Fruit fly (Drosophila melanogaster) whole organism, embryonic: ENCODE measurements around the gene CG5273.

ENCODE experiments used
- Asciz ChIP-seq: fragments of 200-800 bp; sonication (Bioruptor generic); optimal IDR thresholded peaks from 2 replicates; lab custom pipeline; 2017; ENCODE audit warnings: missing biosample characterization, mild to moderate bottlenecking, missing genetic modification characterization, missing genetic modification reagents
- Bdp1 ChIP-seq: fragments of 200-800 bp; sonication (Bioruptor generic); optimal IDR thresholded peaks from 3 replicates; lab custom pipeline; 2016; ENCODE audit warnings: missing biosample characterization, missing genetic modification characterization
- Blimp-1 ChIP-seq: fragments of 200-800 bp; sonication (Bioruptor generic); optimal IDR thresholded peaks from 3 replicates; lab custom pipeline; 2018; ENCODE audit warnings: missing biosample characterization, missing genetic modification characterization, mild to moderate bottlenecking, moderate library complexity, missing genetic modification reagents
- CG10147 ChIP-seq: fragments of 200-800 bp; sonication (Bioruptor generic); optimal IDR thresholded peaks from 2 replicates; lab custom pipeline; 2019; ENCODE audit warnings: missing biosample characterization, mild to moderate bottlenecking, missing genetic modification characterization, moderate library complexity
- CG1024 ChIP-seq: fragments of 200-800 bp; sonication (Bioruptor generic); IDR thresholded peaks from 2 replicates; pipeline ENCODE4 v1.3.6; 2022; ENCODE audit warnings: missing biosample characterization, missing genetic modification characterization
- CG10274 ChIP-seq: fragments of 200-800 bp; sonication (Bioruptor generic); optimal IDR thresholded peaks from 3 replicates; lab custom pipeline; 2017; ENCODE audit warnings: missing biosample characterization, mild to moderate bottlenecking, missing genetic modification characterization
- CG10543 ChIP-seq: fragments of 200-800 bp; sonication (Bioruptor generic); optimal IDR thresholded peaks from 3 replicates; lab custom pipeline; 2017; ENCODE audit warnings: missing biosample characterization, mild to moderate bottlenecking, missing genetic modification characterization, moderate library complexity
- CG11085 ChIP-seq: fragments of 200-800 bp; sonication (Bioruptor generic); IDR thresholded peaks from 2 replicates; pipeline ENCODE4 v1.3.6; 2022; ENCODE audit warnings: missing biosample characterization, missing genetic modification characterization
- CG17359 ChIP-seq: fragments of 200-800 bp; sonication (Bioruptor generic); optimal IDR thresholded peaks from 3 replicates; lab custom pipeline; 2018; ENCODE audit warnings: missing biosample characterization, mild to moderate bottlenecking, missing genetic modification characterization, moderate library complexity
- CG17568 ChIP-seq: fragments of 200-800 bp; sonication (Bioruptor generic); optimal IDR thresholded peaks from 2 replicates; lab custom pipeline; 2018; ENCODE audit warnings: missing biosample characterization, mild to moderate bottlenecking, missing genetic modification characterization, moderate library complexity
- CG18262 ChIP-seq: fragments of 200-800 bp; optimal IDR thresholded peaks from 3 replicates; lab custom pipeline; 2019; ENCODE audit warnings: missing biosample characterization, mild to moderate bottlenecking, missing genetic modification characterization, moderate library complexity
- CG18476 ChIP-seq: fragments of 200-800 bp; sonication (Bioruptor generic); optimal IDR thresholded peaks from 2 replicates; lab custom pipeline; 2016; ENCODE audit warnings: missing biosample characterization, mild to moderate bottlenecking, missing genetic modification characterization
- CG31388 ChIP-seq: fragments of 200-800 bp; sonication (Bioruptor generic); optimal IDR thresholded peaks from 2 replicates; lab custom pipeline; 2016; ENCODE audit warnings: missing biosample characterization, missing genetic modification characterization
- CG32532 ChIP-seq: fragments of 200-800 bp; sonication (Bioruptor generic); IDR thresholded peaks from 2 replicates; pipeline ENCODE4 v1.3.6; 2022; ENCODE audit warnings: missing biosample characterization, missing genetic modification characterization
- CG3838 ChIP-seq: fragments of 200-800 bp; sonication (Bioruptor generic); optimal IDR thresholded peaks from 3 replicates; lab custom pipeline; 2016; ENCODE audit warnings: missing biosample characterization, missing genetic modification characterization
- CG4854 ChIP-seq: fragments of 200-800 bp; sonication (Bioruptor generic); optimal IDR thresholded peaks from 2 replicates; lab custom pipeline; 2016; ENCODE audit warnings: missing biosample characterization, missing genetic modification characterization, inconsistent platforms
- CG7556 ChIP-seq: fragments of 200-800 bp; sonication (Bioruptor generic); optimal IDR thresholded peaks from 2 replicates; lab custom pipeline; 2017; ENCODE audit warnings: missing biosample characterization, mild to moderate bottlenecking, missing genetic modification characterization
- CG7786 ChIP-seq: fragments of 200-800 bp; sonication (Bioruptor generic); optimal IDR thresholded peaks from 2 replicates; lab custom pipeline; 2016; ENCODE audit warnings: missing biosample characterization, missing genetic modification characterization
- CG7963 ChIP-seq: fragments of 200-800 bp; sonication (Bioruptor generic); IDR thresholded peaks from 3 replicates; pipeline ENCODE4 v1.3.6; 2022; ENCODE audit warnings: missing biosample characterization, missing genetic modification characterization; ENCODE audit not compliant: partially characterized antibody
- CG9932 ChIP-seq: fragments of 200-800 bp; sonication (Bioruptor generic); IDR thresholded peaks from 2 replicates; pipeline ENCODE4 v1.3.6; 2022; ENCODE audit warnings: missing biosample characterization, missing genetic modification characterization
- Dad ChIP-seq: fragments of 200-800 bp; sonication (Bioruptor generic); optimal IDR thresholded peaks from 3 replicates; lab custom pipeline; 2016; ENCODE audit warnings: missing biosample characterization, missing genetic modification characterization
- E2f2 ChIP-seq: fragments of 200-800 bp; sonication (Bioruptor generic); IDR thresholded peaks from 2 replicates; pipeline ENCODE4 v1.3.6; 2022; ENCODE audit warnings: missing biosample characterization, missing genetic modification characterization
- Ets97D ChIP-seq: fragments of 200-800 bp; sonication (Bioruptor generic); optimal IDR thresholded peaks from 3 replicates; lab custom pipeline; 2016; ENCODE audit warnings: missing biosample characterization, missing genetic modification characterization
- HLH3B ChIP-seq: fragments of 200-800 bp; sonication (Bioruptor generic); IDR thresholded peaks from 2 replicates; pipeline ENCODE4 v1.3.6; 2022; ENCODE audit warnings: missing biosample characterization, missing genetic modification characterization
- Meics ChIP-seq: fragments of 200-800 bp; sonication (Bioruptor generic); optimal IDR thresholded peaks from 2 replicates; lab custom pipeline; 2017; ENCODE audit warnings: missing biosample characterization, mild to moderate bottlenecking, missing genetic modification characterization
- Ravus ChIP-seq: fragments of 200-800 bp; sonication (Bioruptor generic); IDR thresholded peaks from 2 replicates; pipeline ENCODE4 v1.3.6; 2022; ENCODE audit warnings: missing biosample characterization, missing genetic modification characterization
- Sox102F ChIP-seq: fragments of 200-800 bp; sonication (Bioruptor generic); optimal IDR thresholded peaks from 2 replicates; lab custom pipeline; 2018; ENCODE audit warnings: missing biosample characterization, mild to moderate bottlenecking, missing genetic modification characterization, moderate library complexity
- Taf1 ChIP-seq: fragments of 200-800 bp; sonication (Bioruptor generic); IDR thresholded peaks from 2 replicates; pipeline ENCODE4 v1.3.6; 2022; ENCODE audit warnings: missing biosample characterization, missing genetic modification characterization
- ara ChIP-seq: fragments of 200-800 bp; sonication (Bioruptor generic); IDR thresholded peaks from 2 replicates; pipeline ENCODE4 v1.3.6; 2022; ENCODE audit warnings: missing biosample characterization, missing genetic modification characterization
- ase ChIP-seq: fragments of 200-800 bp; sonication (Bioruptor generic); IDR thresholded peaks from 3 replicates; pipeline ENCODE4 v1.3.6; 2022; ENCODE audit warnings: missing biosample characterization, missing genetic modification characterization
- br ChIP-seq: fragments of >200 bp; optimal IDR thresholded peaks from 2 replicates; lab custom pipeline; 2017
- btn ChIP-seq: fragments of 200-800 bp; sonication (Bioruptor generic); optimal IDR thresholded peaks from 2 replicates; lab custom pipeline; 2016; ENCODE audit warnings: missing biosample characterization, missing genetic modification characterization
- caup ChIP-seq: fragments of 200-800 bp; sonication (Bioruptor generic); optimal IDR thresholded peaks from 3 replicates; lab custom pipeline; 2017; ENCODE audit warnings: missing biosample characterization, mild to moderate bottlenecking, missing genetic modification characterization, moderate library complexity; ENCODE audit not compliant: severe bottlenecking
- cg ChIP-seq: fragments of 200-800 bp; sonication (Bioruptor generic); optimal IDR thresholded peaks from 3 replicates; lab custom pipeline; 2019; ENCODE audit warnings: missing biosample characterization, mild to moderate bottlenecking, missing genetic modification characterization, moderate library complexity
- dysf ChIP-seq: fragments of 200-800 bp; sonication (Bioruptor generic); IDR thresholded peaks from 3 replicates; pipeline ENCODE4 v1.3.6; 2022; ENCODE audit warnings: missing biosample characterization, missing genetic modification characterization
- fd96Cb ChIP-seq: fragments of 200-800 bp; sonication (Bioruptor generic); optimal IDR thresholded peaks from 2 replicates; lab custom pipeline; 2018; ENCODE audit warnings: missing biosample characterization, mild to moderate bottlenecking, missing genetic modification characterization, moderate library complexity
- lmd ChIP-seq: fragments of 200-800 bp; sonication (Bioruptor generic); IDR thresholded peaks from 2 replicates; pipeline ENCODE4 v1.3.6; 2022; ENCODE audit warnings: missing biosample characterization, missing genetic modification characterization
- nmo ChIP-seq: fragments of 200-800 bp; sonication (Bioruptor generic); optimal IDR thresholded peaks from 2 replicates; lab custom pipeline; 2018; ENCODE audit warnings: missing biosample characterization, mild to moderate bottlenecking, missing genetic modification characterization, moderate library complexity
- pb ChIP-seq: fragments of 200-800 bp; sonication (Bioruptor generic); optimal IDR thresholded peaks from 3 replicates; lab custom pipeline; 2016; ENCODE audit warnings: missing biosample characterization, missing genetic modification characterization
- pita ChIP-seq: fragments of 200-800 bp; sonication (Bioruptor generic); optimal IDR thresholded peaks from 2 replicates; lab custom pipeline; 2017; ENCODE audit warnings: missing biosample characterization, mild to moderate bottlenecking, missing genetic modification characterization
- psq ChIP-seq: fragments of 200-800 bp; sonication (Bioruptor generic); optimal IDR thresholded peaks from 2 replicates; lab custom pipeline; 2017; ENCODE audit warnings: missing biosample characterization, missing genetic modification characterization
- repo ChIP-seq: fragments of 200-800 bp; sonication (Bioruptor generic); optimal IDR thresholded peaks from 2 replicates; lab custom pipeline; 2016; ENCODE audit warnings: missing biosample characterization, missing genetic modification characterization
- rib ChIP-seq: fragments of 200-800 bp; sonication (Bioruptor generic); IDR thresholded peaks from 2 replicates; pipeline ENCODE4 v1.3.6; 2022; ENCODE audit warnings: missing biosample characterization, missing genetic modification characterization
- salm ChIP-seq: fragments of 200-800 bp; sonication (Bioruptor generic); optimal IDR thresholded peaks from 2 replicates; lab custom pipeline; 2018; ENCODE audit warnings: missing biosample characterization, mild to moderate bottlenecking, missing genetic modification characterization
- slbo ChIP-seq: fragments of 200-800 bp; sonication (Bioruptor generic); IDR thresholded peaks from 2 replicates; pipeline ENCODE4 v1.3.6; 2022; ENCODE audit warnings: missing biosample characterization, missing genetic modification characterization
- sna ChIP-seq: fragments of 200-800 bp; sonication (Bioruptor generic); IDR thresholded peaks from 2 replicates; pipeline ENCODE4 v1.3.6; 2022; ENCODE audit warnings: missing biosample characterization, missing genetic modification characterization; ENCODE audit not compliant: partially characterized antibody
- ssp ChIP-seq: fragments of 200-800 bp; sonication (Bioruptor generic); IDR thresholded peaks from 2 replicates; pipeline ENCODE4 v1.3.6; 2022; ENCODE audit warnings: missing biosample characterization, missing genetic modification characterization
- sug ChIP-seq: fragments of 200-800 bp; optimal IDR thresholded peaks from 2 replicates; lab custom pipeline; 2019; ENCODE audit warnings: missing biosample characterization, mild to moderate bottlenecking, missing genetic modification characterization, moderate library complexity
- ttk ChIP-seq: fragments of 200-800 bp; sonication (Bioruptor generic); IDR thresholded peaks from 2 replicates; pipeline ENCODE4 v2.1.2; 2022; ENCODE audit warnings: missing biosample characterization, missing genetic modification characterization
- zen ChIP-seq: fragments of 200-800 bp; sonication (Bioruptor generic); optimal IDR thresholded peaks from 3 replicates; lab custom pipeline; 2018; ENCODE audit warnings: missing biosample characterization, mild to moderate bottlenecking, missing genetic modification characterization, moderate library complexity

Gene CG5273

DNA sequence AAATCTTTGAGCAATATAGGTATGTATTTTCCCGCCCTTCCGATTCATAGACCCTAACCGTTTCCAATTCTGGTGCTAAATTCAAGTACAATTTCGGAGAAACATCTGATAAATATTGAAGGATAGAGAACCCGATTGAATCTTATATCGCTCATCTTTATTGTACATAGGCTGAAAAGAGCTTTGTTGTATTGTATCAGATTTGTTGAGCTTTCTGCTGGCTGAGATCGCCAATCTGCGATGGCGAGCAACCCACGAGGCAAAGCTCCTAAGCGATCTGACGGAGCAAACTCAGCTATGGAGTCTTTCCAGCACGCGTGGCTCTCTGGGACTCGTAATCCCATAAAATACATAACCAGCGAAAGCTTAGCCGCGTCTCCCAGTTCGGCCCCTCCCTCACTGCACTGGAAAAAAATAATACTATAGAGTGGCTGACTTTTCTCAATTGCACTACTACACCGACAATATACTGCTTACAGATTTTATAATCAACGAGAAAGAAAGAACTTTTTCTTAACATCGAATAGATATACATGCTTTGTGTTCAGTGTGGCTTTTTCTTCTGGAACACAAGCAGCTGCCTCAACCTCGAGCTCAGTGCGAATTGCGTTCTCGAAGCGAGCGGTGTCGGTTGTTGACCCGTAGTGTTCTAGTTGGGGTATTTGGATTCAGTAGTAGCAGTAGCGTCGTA lies 3.6 kb upstream of the CG5273 start (continued):
- peak; percentile 68 for TF ChIP-seq sug (tag; lab: Kevin White, UChicago)
- peak; percentile 70 for TF ChIP-seq Ravus (GFP tag; lab: Robert Waterston, UW)
- TF ChIP-seq Meics, result peak; percentile 91
- TF ChIP-seq repo (GFP tag; lab: Kevin White, UChicago), result peak; percentile 73
- peak; percentile 50 for TF ChIP-seq Asciz (GFP tag; lab: Kevin White, UChicago)
- TF ChIP-seq CG10543, result peak; percentile 83
- TF ChIP-seq pb (GFP tag; lab: Kevin White, UChicago), result peak; percentile 74
- TF ChIP-seq br (lab: Kevin White, UChicago), result no peak
- peak; percentile 64; the same call in 1 of the 3 replicates for TF ChIP-seq ase (GFP tag; lab: Robert Waterston, UW)
- peak; percentile 88 for TF ChIP-seq lmd (GFP tag; lab: Robert Waterston, UW)
- peak; percentile 74 for TF ChIP-seq CG18476
- peak; percentile 72 for TF ChIP-seq Blimp-1 (GFP tag; lab: Kevin White, UChicago)
- TF ChIP-seq CG10147 (GFP tag; lab: Kevin White, UChicago), result peak; percentile 86
- TF ChIP-seq CG17359, result peak; percentile 84
- peak; percentile 89 for TF ChIP-seq CG7786 (GFP tag; lab: Kevin White, UChicago)
- peak; percentile 81 for TF ChIP-seq CG4854 (GFP tag; lab: Kevin White, UChicago)
- peak; percentile 56 for TF ChIP-seq Ets97D (GFP tag; lab: Kevin White, UChicago)
- no peak for TF ChIP-seq sna
- peak; percentile 62 for TF ChIP-seq ttk (GFP tag; lab: Robert Waterston, UW)
- peak; percentile 72 for TF ChIP-seq Bdp1 (GFP tag; lab: Kevin White, UChicago)
- peak; percentile 71; the same call in 1 of the 2 replicates for TF ChIP-seq CG1024 (GFP tag; lab: Robert Waterston, UW)
- no peak for TF ChIP-seq CG7963 (GFP tag; lab: Robert Waterston, UW)
- peak; percentile 84 for TF ChIP-seq CG11085
- peak; percentile 64 for TF ChIP-seq CG18262 (tag; lab: Kevin White, UChicago)
- peak; percentile 56 for TF ChIP-seq CG10274 (GFP tag; lab: Kevin White, UChicago)
- peak; percentile 96 for TF ChIP-seq rib
- TF ChIP-seq caup (GFP tag; lab: Kevin White, UChicago), result peak; percentile 92
- TF ChIP-seq CG31388 (GFP tag; lab: Kevin White, UChicago), result peak; percentile 68
- peak; percentile 66 for TF ChIP-seq ssp (GFP tag; lab: Robert Waterston, UW)
- peak; percentile 76 for TF ChIP-seq HLH3B (GFP tag; lab: Robert Waterston, UW)
- peak; percentile 59 for TF ChIP-seq CG17568 (GFP tag; lab: Kevin White, UChicago)
- peak; percentile 79 for TF ChIP-seq Sox102F (GFP tag; lab: Kevin White, UChicago)
- TF ChIP-seq salm (tag; lab: Kevin White, UChicago), result peak; percentile 44
- TF ChIP-seq Dad, result peak; percentile 81
- peak; percentile 96 for TF ChIP-seq CG32532 (GFP tag; lab: Robert Waterston, UW)
- peak; percentile 79 for TF ChIP-seq Taf1 (GFP tag; lab: Robert Waterston, UW)
- peak; percentile 24 for TF ChIP-seq psq (GFP tag; lab: Kevin White, UChicago)
- peak; percentile 96 for TF ChIP-seq slbo (GFP tag; lab: Robert Waterston, UW)
- peak; percentile 94 for TF ChIP-seq CG9932 (GFP tag; lab: Robert Waterston, UW)
- TF ChIP-seq ara, result peak; percentile 76
- TF ChIP-seq nmo (GFP tag; lab: Kevin White, UChicago), result peak; percentile 67
- TF ChIP-seq dysf (GFP tag; lab: Robert Waterston, UW), result peak; percentile 90
- peak; percentile 59 for TF ChIP-seq fd96Cb (tag; lab: Kevin White, UChicago)
- peak; percentile 32 for TF ChIP-seq btn (GFP tag; lab: Kevin White, UChicago)
- TF ChIP-seq pita (GFP tag; lab: Kevin White, UChicago), result no peak
- TF ChIP-seq CG7556 (GFP tag; lab: Kevin White, UChicago), result peak; percentile 81
- peak; percentile 56 for TF ChIP-seq CG3838 (GFP tag; lab: Kevin White, UChicago)
- TF ChIP-seq E2f2 (GFP tag; lab: Robert Waterston, UW), result peak; percentile 55
- no peak for TF ChIP-seq cg (GFP tag; lab: Kevin White, UChicago)
- peak; percentile 12 for TF ChIP-seq zen (tag; lab: Kevin White, UChicago)
